Worm (Caenorhabditis elegans): ENCODE measurements around the gene ztf-7.

ce11 chrV:9821724-9822123, 32.2 kb upstream of the ztf-7 start, which contains the start of gene str-193:
- TF ChIP-seq blmp-1 (tag; optimal IDR thresholded peaks at IDR 0.05; ENCODE audit: insufficient read depth) (no peak), R02D3.7 (tag; optimal IDR thresholded peaks at IDR 0.05) (no peak), unc-62 (GFP tag; optimal IDR thresholded peaks at IDR 0.05) (no peak), fos-1 (tag; optimal IDR thresholded peaks at IDR 0.05) (no peak), ama-1 (optimal IDR thresholded peaks at IDR 0.05) (no peak), zag-1 (tag; optimal IDR thresholded peaks at IDR 0.05) (no peak), lsy-2 (tag; optimal IDR thresholded peaks at IDR 0.05) (no peak), mdl-1 (tag; optimal IDR thresholded peaks at IDR 0.05) (no peak), unc-39 (tag; optimal IDR thresholded peaks at IDR 0.05) (no peak), sma-3 (GFP tag; optimal IDR thresholded peaks at IDR 0.05) (no peak), alr-1 (tag; optimal IDR thresholded peaks at IDR 0.05) (no peak), nhr-11 (tag; optimal IDR thresholded peaks at IDR 0.05) (no peak), ztf-11 (tag; optimal IDR thresholded peaks at IDR 0.05) (no peak), ZK546.5 (tag; optimal IDR thresholded peaks at IDR 0.05) (no peak)
